Fruit fly (Drosophila melanogaster) whole organism, embryonic: Measurements from ENCODE around the gene CG17593.

Experiments
- BtbVII ChIP-seq: fragments of 200-800 bp; sonication (Bioruptor generic); optimal IDR thresholded peaks from 3 replicates; lab custom pipeline; 2017; ENCODE audit warnings: missing biosample characterization, mild to moderate bottlenecking, missing genetic modification characterization
- CG10267 ChIP-seq: fragments of 200-800 bp; sonication (Bioruptor generic); optimal IDR thresholded peaks from 2 replicates; lab custom pipeline; 2018; ENCODE audit warnings: missing biosample characterization, mild to moderate bottlenecking, missing genetic modification characterization, moderate library complexity
- CG10321 ChIP-seq: fragments of 200-800 bp; sonication (Bioruptor generic); IDR thresholded peaks from 2 replicates; pipeline ENCODE4 v1.3.6; 2022; ENCODE audit warnings: missing biosample characterization, missing genetic modification characterization
- CG11696 ChIP-seq: fragments of 200-800 bp; sonication (Bioruptor generic); IDR thresholded peaks from 2 replicates; pipeline ENCODE4 v1.3.6; 2022; ENCODE audit warnings: missing biosample characterization, missing genetic modification characterization
- CG12155 ChIP-seq: fragments of 200-800 bp; sonication (Bioruptor generic); optimal IDR thresholded peaks from 3 replicates; lab custom pipeline; 2016; ENCODE audit warnings: missing biosample characterization, missing genetic modification characterization
- CG12219 ChIP-seq: fragments of 200-800 bp; sonication (Bioruptor generic); optimal IDR thresholded peaks from 3 replicates; lab custom pipeline; 2018; ENCODE audit warnings: missing biosample characterization, mild to moderate bottlenecking, missing genetic modification characterization
- CG12659 ChIP-seq: fragments of 200-800 bp; sonication (Bioruptor generic); optimal IDR thresholded peaks from 3 replicates; lab custom pipeline; 2017; ENCODE audit warnings: mild to moderate bottlenecking, missing biosample characterization, missing genetic modification reagents, missing genetic modification characterization
- CG14710 ChIP-seq: fragments of 200-800 bp; sonication (Bioruptor generic); optimal IDR thresholded peaks from 3 replicates; lab custom pipeline; 2019; ENCODE audit warnings: missing biosample characterization, mild to moderate bottlenecking, missing genetic modification characterization, moderate library complexity
- CG15479 ChIP-seq: fragments of 200-800 bp; sonication (Bioruptor generic); optimal IDR thresholded peaks from 3 replicates; lab custom pipeline; 2019; ENCODE audit warnings: missing biosample characterization, mild to moderate bottlenecking, missing genetic modification characterization, moderate library complexity
- CG1603 ChIP-seq: fragments of 200-800 bp; sonication (Bioruptor generic); optimal IDR thresholded peaks from 2 replicates; lab custom pipeline; 2019; ENCODE audit warnings: missing biosample characterization, mild to moderate bottlenecking, missing genetic modification characterization, moderate library complexity
- CG16813 ChIP-seq: fragments of 200-800 bp; sonication (Bioruptor generic); IDR thresholded peaks from 3 replicates; pipeline ENCODE4 v1.3.6; 2022; ENCODE audit warnings: missing biosample characterization, missing genetic modification characterization; ENCODE audit not compliant: partially characterized antibody
- CG17328 ChIP-seq: fragments of 200-800 bp; sonication (Bioruptor generic); IDR thresholded peaks from 2 replicates; pipeline ENCODE4 v1.3.6; 2022; ENCODE audit warnings: missing biosample characterization, missing genetic modification characterization
- CG17829 ChIP-seq: fragments of 200-800 bp; optimal IDR thresholded peaks from 2 replicates; lab custom pipeline; 2019; ENCODE audit warnings: missing biosample characterization, mild to moderate bottlenecking, missing genetic modification characterization, moderate library complexity
- CG4360 ChIP-seq: fragments of 200-800 bp; sonication (Bioruptor generic); IDR thresholded peaks from 2 replicates; pipeline ENCODE4 v1.3.6; 2022; ENCODE audit warnings: missing biosample characterization, missing genetic modification characterization
- CG4424 ChIP-seq: fragments of 200-800 bp; sonication (Bioruptor generic); optimal IDR thresholded peaks from 3 replicates; lab custom pipeline; 2016; ENCODE audit warnings: missing biosample characterization, missing genetic modification characterization
- CG6854 ChIP-seq: fragments of 200-800 bp; sonication (Bioruptor generic); optimal IDR thresholded peaks from 3 replicates; lab custom pipeline; 2017; ENCODE audit warnings: missing biosample characterization, mild to moderate bottlenecking, missing genetic modification characterization
- CG7372 ChIP-seq: fragments of 200-800 bp; sonication (Bioruptor generic); IDR thresholded peaks from 2 replicates; pipeline ENCODE4 v1.3.6; 2022; ENCODE audit warnings: missing biosample characterization, missing genetic modification characterization
- CG8089 ChIP-seq: fragments of 200-800 bp; sonication (Bioruptor generic); optimal IDR thresholded peaks from 3 replicates; lab custom pipeline; 2016; ENCODE audit warnings: missing biosample characterization, missing genetic modification characterization
- CTCF ChIP-seq: fragments of 200-800 bp; sonication (Bioruptor generic); optimal IDR thresholded peaks from 2 replicates; lab custom pipeline; 2017; ENCODE audit warnings: missing biosample characterization, mild to moderate bottlenecking, missing genetic modification characterization, moderate library complexity
- Dp ChIP-seq: fragments of 200-800 bp; sonication (Bioruptor generic); optimal IDR thresholded peaks from 2 replicates; lab custom pipeline; 2018; ENCODE audit warnings: missing biosample characterization, mild to moderate bottlenecking, missing genetic modification characterization, moderate library complexity
- Drgx ChIP-seq: fragments of 200-800 bp; sonication (Bioruptor generic); IDR thresholded peaks from 2 replicates; pipeline ENCODE4 v1.3.6; 2022; ENCODE audit warnings: missing biosample characterization, missing genetic modification characterization
- E2f1 ChIP-seq: fragments of 200-800 bp; sonication (Bioruptor generic); IDR thresholded peaks from 2 replicates; pipeline ENCODE4 v1.3.6; 2022; ENCODE audit warnings: missing biosample characterization, missing genetic modification characterization
- ERR ChIP-seq: fragments of 200-800 bp; sonication (Bioruptor generic); optimal IDR thresholded peaks from 2 replicates; lab custom pipeline; 2016; ENCODE audit warnings: missing biosample characterization, missing genetic modification characterization
- Oli ChIP-seq: fragments of 200-800 bp; sonication (Bioruptor generic); optimal IDR thresholded peaks from 2 replicates; lab custom pipeline; 2018; ENCODE audit warnings: missing biosample characterization, mild to moderate bottlenecking, missing genetic modification characterization, moderate library complexity
- Poxn ChIP-seq: fragments of 200-800 bp; sonication (Bioruptor generic); IDR thresholded peaks from 2 replicates; pipeline ENCODE4 v1.3.6; 2022; ENCODE audit warnings: missing biosample characterization, missing genetic modification characterization
- Rx ChIP-seq: fragments of 200-800 bp; sonication (Bioruptor generic); IDR thresholded peaks from 2 replicates; pipeline ENCODE4 v1.3.6; 2022; ENCODE audit warnings: missing biosample characterization, missing genetic modification characterization
- Sox102F ChIP-seq: fragments of 200-800 bp; sonication (Bioruptor generic); optimal IDR thresholded peaks from 2 replicates; lab custom pipeline; 2018; ENCODE audit warnings: missing biosample characterization, mild to moderate bottlenecking, missing genetic modification characterization, moderate library complexity
- Spps ChIP-seq: fragments of 200-800 bp; sonication (Bioruptor generic); optimal IDR thresholded peaks from 2 replicates; lab custom pipeline; 2018; ENCODE audit warnings: missing biosample characterization, mild to moderate bottlenecking, missing genetic modification characterization
- Ssrp ChIP-seq: fragments of 200-800 bp; sonication (Bioruptor generic); optimal IDR thresholded peaks from 2 replicates; lab custom pipeline; 2018; ENCODE audit warnings: missing biosample characterization, mild to moderate bottlenecking, missing genetic modification characterization, moderate library complexity
- Taf1 ChIP-seq: fragments of 200-800 bp; sonication (Bioruptor generic); IDR thresholded peaks from 2 replicates; pipeline ENCODE4 v1.3.6; 2022; ENCODE audit warnings: missing biosample characterization, missing genetic modification characterization
- Vsx1 ChIP-seq: fragments of 200-800 bp; sonication (Bioruptor generic); optimal IDR thresholded peaks from 2 replicates; lab custom pipeline; 2017; ENCODE audit warnings: missing biosample characterization, mild to moderate bottlenecking, missing genetic modification characterization, missing genetic modification reagents
- abd-A ChIP-seq: fragments of 200-800 bp; sonication (Bioruptor generic); optimal IDR thresholded peaks from 3 replicates; lab custom pipeline; 2019; ENCODE audit warnings: missing biosample characterization, mild to moderate bottlenecking, missing genetic modification characterization, moderate library complexity
- bbx ChIP-seq: fragments of 200-800 bp; sonication (Bioruptor generic); IDR thresholded peaks from 2 replicates; pipeline ENCODE4 v1.3.6; 2022; ENCODE audit warnings: missing biosample characterization, missing genetic modification characterization; ENCODE audit not compliant: partially characterized antibody
- bsh ChIP-seq, 2 experiments: fragments of 200-800 bp; sonication (Bioruptor generic); optimal IDR thresholded peaks; 2 replicates each; lab custom pipeline; 2017 to 2018; ENCODE audit warnings: mild to moderate bottlenecking in 2 of 2, missing biosample characterization in 2 of 2, missing genetic modification characterization in 2 of 2, moderate library complexity in 1 of 2
- ci ChIP-seq: fragments of 200-800 bp; sonication (Bioruptor generic); IDR thresholded peaks from 3 replicates; pipeline ENCODE4 v1.3.6; 2022; ENCODE audit warnings: missing biosample characterization, missing genetic modification characterization
- crol ChIP-seq: fragments of 200-800 bp; sonication (Bioruptor generic); IDR thresholded peaks from 2 replicates; pipeline ENCODE4 v1.3.6; 2022; ENCODE audit warnings: missing biosample characterization, missing genetic modification characterization
- en ChIP-seq: fragments of 200-800 bp; sonication (Bioruptor generic); optimal IDR thresholded peaks from 2 replicates; lab custom pipeline; 2016; ENCODE audit warnings: missing biosample characterization, missing genetic modification characterization
- esg ChIP-seq: fragments of 200-800 bp; sonication (Bioruptor generic); conservative IDR thresholded peaks from 2 replicates; pipeline ENCODE4 v1.3.6; 2022; ENCODE audit warnings: missing biosample characterization, missing genetic modification characterization
- eve ChIP-seq, 2 experiments: fragments of >200 bp; optimal IDR thresholded peaks; 2 replicates each; lab custom pipeline; 2017; ENCODE audit warnings: missing biosample characterization in 2 of 2, missing genetic modification characterization in 2 of 2
- ewg ChIP-seq: fragments of 200-800 bp; sonication (Bioruptor generic); optimal IDR thresholded peaks from 3 replicates; lab custom pipeline; 2017; ENCODE audit warnings: mild to moderate bottlenecking, missing biosample characterization, missing genetic modification reagents, missing genetic modification characterization
- fru ChIP-seq: fragments of >200 bp; optimal IDR thresholded peaks from 2 replicates; lab custom pipeline; 2017
- gem ChIP-seq: fragments of 200-800 bp; sonication (Bioruptor generic); optimal IDR thresholded peaks from 2 replicates; lab custom pipeline; 2019; ENCODE audit warnings: missing biosample characterization, mild to moderate bottlenecking, missing genetic modification characterization, moderate library complexity
- jigr1 ChIP-seq: fragments of 200-800 bp; sonication (Bioruptor generic); IDR thresholded peaks from 3 replicates; pipeline ENCODE4 v1.3.6; 2022; ENCODE audit warnings: missing biosample characterization, missing genetic modification characterization
- klu ChIP-seq: fragments of 200-800 bp; sonication (Bioruptor generic); IDR thresholded peaks from 2 replicates; pipeline ENCODE4 v1.3.6; 2022; ENCODE audit warnings: missing biosample characterization, missing genetic modification characterization
- mirr ChIP-seq: fragments of 200-800 bp; sonication (Bioruptor generic); optimal IDR thresholded peaks from 3 replicates; lab custom pipeline; 2018; ENCODE audit warnings: missing biosample characterization, mild to moderate bottlenecking, missing genetic modification characterization
- stwl ChIP-seq: fragments of 200-800 bp; sonication (Bioruptor generic); optimal IDR thresholded peaks from 3 replicates; lab custom pipeline; 2018; ENCODE audit warnings: missing biosample characterization, mild to moderate bottlenecking, missing genetic modification characterization, moderate library complexity
- trem ChIP-seq: fragments of 200-800 bp; optimal IDR thresholded peaks from 3 replicates; lab custom pipeline; 2019; ENCODE audit warnings: missing biosample characterization, mild to moderate bottlenecking, missing genetic modification characterization, moderate library complexity
- vvl ChIP-seq: fragments of 200-800 bp; sonication (Bioruptor generic); IDR thresholded peaks from 2 replicates; pipeline ENCODE4 v1.3.6; 2022; ENCODE audit warnings: missing biosample characterization, missing genetic modification characterization
- wor ChIP-seq: fragments of 200-800 bp; sonication (Bioruptor generic); IDR thresholded peaks from 2 replicates; pipeline ENCODE4 v1.3.6; 2022; ENCODE audit warnings: missing biosample characterization, missing genetic modification characterization
- zen ChIP-seq: fragments of 200-800 bp; sonication (Bioruptor generic); optimal IDR thresholded peaks from 3 replicates; lab custom pipeline; 2018; ENCODE audit warnings: missing biosample characterization, mild to moderate bottlenecking, missing genetic modification characterization, moderate library complexity

CG17593 gene

DNA sequence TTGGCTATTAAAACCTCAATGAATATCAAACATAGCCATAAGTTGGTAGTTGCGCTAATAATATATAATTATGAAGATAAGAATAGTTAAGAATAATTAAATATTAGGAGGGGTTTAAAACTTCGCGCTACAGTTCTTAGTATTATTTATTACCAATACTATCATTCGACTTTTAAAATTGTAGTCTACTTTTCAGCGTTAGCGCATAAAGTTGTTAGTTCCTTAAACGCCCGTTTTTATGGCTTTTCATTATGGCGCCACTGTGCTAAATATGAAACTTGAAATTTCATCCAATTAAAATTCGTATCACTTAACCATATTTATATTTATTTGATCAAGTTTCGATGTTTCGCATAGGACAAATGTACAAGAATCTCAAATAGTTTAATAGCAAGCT lies 34.2 kb upstream of the CG17593 start (continued):
- TF ChIP-seq Rx (GFP tag; lab: Robert Waterston, UW) (no peak), CG14710 (tag; lab: Kevin White, UChicago) (peak; percentile 19), Vsx1 (GFP tag; lab: Kevin White, UChicago) (peak; percentile 20), eve (GFP tag; optimal IDR thresholded peaks at IDR 0.05; lab: Kevin White, UChicago) (peak in 1 of 2 experiments; percentile 22), Dp (GFP tag; lab: Kevin White, UChicago) (peak; percentile 49), vvl (GFP tag; lab: Robert Waterston, UW) (0 out of 2 replicates have a peak, but pooled peaks have one; percentile 11), CTCF (GFP tag; lab: Kevin White, UChicago) (peak; percentile 96), bbx (GFP tag; lab: Robert Waterston, UW) (no peak), CG4424 (peak; percentile 1), CG11696 (GFP tag; lab: Robert Waterston, UW) (no peak), CG10267 (peak; percentile 82), mirr (GFP tag; lab: Kevin White, UChicago) (no peak), Poxn (no peak), abd-A (no peak), CG1603 (tag; lab: Kevin White, UChicago) (peak; percentile 2), CG10321 (GFP tag; lab: Robert Waterston, UW) (no peak), CG17328 (GFP tag; lab: Robert Waterston, UW) (no peak), jigr1 (GFP tag; lab: Robert Waterston, UW) (no peak), en (no peak), ERR (GFP tag; lab: Kevin White, UChicago) (no peak), Taf1 (no peak), CG15479 (GFP tag; lab: Kevin White, UChicago) (no peak), CG7372 (GFP tag; lab: Robert Waterston, UW) (no peak), CG17829 (tag; lab: Kevin White, UChicago) (peak; percentile 1), Spps (no peak), CG12219 (no peak), stwl (tag; lab: Kevin White, UChicago) (peak; percentile 49), CG12659 (GFP tag; lab: Kevin White, UChicago) (no peak), gem (peak; percentile 19), klu (GFP tag; lab: Robert Waterston, UW) (no peak), CG4360 (GFP tag; lab: Robert Waterston, UW) (no peak), zen (tag; lab: Kevin White, UChicago) (peak; percentile 18), Sox102F (GFP tag; lab: Kevin White, UChicago) (no peak), wor (GFP tag; lab: Robert Waterston, UW) (no peak), bsh (GFP tag; optimal IDR thresholded peaks at IDR 0.05; lab: Kevin White, UChicago) (no peak), trem (tag; lab: Kevin White, UChicago) (peak; percentile 35)

DNA sequence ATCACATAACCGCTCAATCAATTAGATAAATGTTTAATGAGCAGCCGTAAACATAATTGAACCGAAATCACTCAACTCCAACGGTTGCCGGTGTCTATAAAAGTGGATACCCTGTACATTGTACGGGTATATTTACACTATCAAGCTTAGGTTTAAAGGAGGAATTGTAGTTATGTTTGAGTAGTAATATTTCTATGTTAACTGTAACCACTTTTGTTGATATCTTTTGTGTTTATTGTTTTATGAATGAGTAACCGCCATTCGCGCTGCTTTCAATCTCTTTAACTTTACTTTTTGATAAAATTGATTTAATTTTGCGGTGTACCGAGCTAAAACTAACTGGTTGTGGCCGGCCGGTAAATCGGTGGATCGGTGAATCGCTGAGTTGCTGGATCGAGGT lies 32.6 kb upstream of the CG17593 start:
- TF ChIP-seq CG6854 (GFP tag; lab: Kevin White, UChicago) (no peak), fru (lab: Kevin White, UChicago) (no peak), Drgx (GFP tag; lab: Robert Waterston, UW) (peak; percentile 80)

- TF ChIP-seq E2f1 (GFP tag; lab: Robert Waterston, UW) (no peak), Sox102F (GFP tag; lab: Kevin White, UChicago) (peak; percentile 47), trem (tag; lab: Kevin White, UChicago) (peak; percentile 10), Ssrp (no peak), CG12219 (no peak), CG12155 (GFP tag; lab: Kevin White, UChicago) (no peak), ewg (GFP tag; lab: Kevin White, UChicago) (peak; percentile 3), Oli (tag; lab: Kevin White, UChicago) (peak; percentile 26), CG8089 (GFP tag; lab: Kevin White, UChicago) (no peak), crol (GFP tag; lab: Robert Waterston, UW) (0 out of 2 replicates have a peak, but pooled peaks have one; percentile 16), CG10267 (peak; percentile 16), esg (GFP tag; lab: Robert Waterston, UW) (no peak), Drgx (GFP tag; lab: Robert Waterston, UW) (peak; percentile 91), CG16813 (GFP tag; lab: Robert Waterston, UW) (no peak), ci (GFP tag; lab: Robert Waterston, UW) (0 out of 3 replicates have a peak, but pooled peaks have one; percentile 30), BtbVII (GFP tag; lab: Kevin White, UChicago) (no peak)
Observed at dm6 chr2L:3482712-3483111, 32.0 kb upstream of the CG17593 start.
